Worm (Caenorhabditis elegans) whole organism, early embryonic: Measurements from ENCODE around the gene vab-3.

Experiments used
- flt-1 ChIP-seq: fragments of 200-800 bp; sonication (Bioruptor generic); IDR thresholded peaks from 2 replicates; pipeline ENCODE4 v1.3.6; 2022; ENCODE audit warnings: missing genetic modification characterization, missing compliant biosample characterization
- tra-4 ChIP-seq: sonication (generic microtip); optimal IDR thresholded peaks from 2 replicates; lab custom pipeline; 2017; ENCODE audit warnings: missing genetic modification characterization, missing compliant biosample characterization

DNA sequence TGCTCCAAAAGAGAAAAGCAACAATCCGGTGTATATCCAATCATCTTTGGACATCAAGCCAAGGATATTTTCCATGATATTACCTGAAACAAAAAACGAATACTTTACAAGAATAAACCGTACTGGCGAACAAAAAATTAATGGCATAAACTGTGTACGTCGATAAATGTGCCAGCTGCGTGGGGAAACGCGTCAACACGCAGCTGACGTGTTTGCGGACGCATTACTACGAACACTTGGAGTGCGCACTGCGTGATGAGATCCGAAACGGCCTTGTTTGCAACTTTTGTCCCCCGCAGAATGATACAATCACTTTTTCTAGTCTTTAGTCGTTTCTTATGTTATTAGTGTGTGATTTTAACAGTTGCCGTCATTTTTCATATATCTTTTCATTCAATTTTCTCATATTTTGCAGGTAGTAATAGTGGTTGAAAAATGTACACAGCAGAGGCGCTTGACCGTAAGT, 24.8 kb downstream of the vab-3 start, which contains the start of the genes mboa-7 and git-1:
- TF ChIP-seq tra-4 (tag; lab: Kevin White, UChicago) (no peak), flt-1 (no peak; the same call in 1 of the 2 replicates)
